Worm (Caenorhabditis elegans) whole organism, mixed stage, embryonic: ENCODE results near the gene srlf-21.

Source experiments
- lin-13 ChIP-seq: fragments of 150-350 bp; optimal IDR thresholded peaks from 2 replicates; lab custom pipeline; 2014; ENCODE audit warnings: missing biosample characterization, missing genetic modification characterization
- lin-32 ChIP-seq: fragments of 200-800 bp; sonication (Bioruptor generic); optimal IDR thresholded peaks from 2 replicates; lab custom pipeline; 2018; ENCODE audit warnings: mild to moderate bottlenecking, missing genetic modification characterization, missing compliant biosample characterization
- lsy-2 ChIP-seq: fragments of 150-350 bp; optimal IDR thresholded peaks from 2 replicates; lab custom pipeline; 2014; ENCODE audit warnings: missing biosample characterization, missing genetic modification characterization
- nhr-12 ChIP-seq: fragments of 150-350 bp; optimal IDR thresholded peaks from 2 replicates; lab custom pipeline; 2014; ENCODE audit warnings: missing biosample characterization, missing genetic modification characterization
- unc-39 ChIP-seq: fragments of 150-350 bp; optimal IDR thresholded peaks from 2 replicates; lab custom pipeline; 2014; ENCODE audit warnings: missing biosample characterization, missing genetic modification characterization
- ztf-11 ChIP-seq: fragments of 150-350 bp; optimal IDR thresholded peaks from 2 replicates; lab custom pipeline; 2014; ENCODE audit warnings: missing biosample characterization, missing genetic modification characterization

- TF ChIP-seq lin-13 (tag; lab: Kevin White, UChicago) (no peak), ztf-11 (tag; lab: Kevin White, UChicago) (no peak), nhr-12 (no peak), lin-32 (no peak), unc-39 (tag; lab: Kevin White, UChicago) (no peak), lsy-2 (tag; lab: Kevin White, UChicago) (no peak)
Measured at ce11 chrV:866729-867128, 23.6 kb downstream of the srlf-21 start, which contains the start of gene T02B11.3.
